Fruit fly (Drosophila melanogaster) ovary, adult (tissue): Measurements from ENCODE around the gene cbt.

ENCODE experiments used
- CG17801 ChIP-seq: fragments of 200-800 bp; optimal IDR thresholded peaks from 2 replicates; lab custom pipeline; 2019; ENCODE audit warnings: missing biosample characterization, mild to moderate bottlenecking, missing genetic modification characterization, moderate library complexity; ENCODE audit not compliant: partially characterized antibody

Gene cbt

dm6 chr2L:479483-480195 lies at the start of gene cbt:
TSS of gene cbt (minus strand) at chr2L:479688.
- TF ChIP-seq CG17801 (GFP tag; lab: Kevin White, UChicago), result peak; percentile 82

- TF ChIP-seq CG17801 (GFP tag; lab: Kevin White, UChicago), result no peak
Observed at dm6 chr2L:527689-528088, 48.2 kb upstream of the cbt start.

dm6 chr2L:526924-527307 lies 47.4 kb upstream of the cbt start:
- TF ChIP-seq CG17801 (GFP tag; lab: Kevin White, UChicago), result no peak

- TF ChIP-seq CG17801 (GFP tag; lab: Kevin White, UChicago), result no peak
Observed at dm6 chr2L:526192-526923, 46.9 kb upstream of the cbt start.

- no peak for TF ChIP-seq CG17801 (GFP tag; lab: Kevin White, UChicago)
Observed at dm6 chr2L:525547-526180, 46.2 kb upstream of the cbt start.

- no peak for TF ChIP-seq CG17801 (GFP tag; lab: Kevin White, UChicago)
Observed at dm6 chr2L:524515-524920, 45.0 kb upstream of the cbt start.

- peak; percentile 36 for TF ChIP-seq CG17801 (GFP tag; lab: Kevin White, UChicago)
Observed at dm6 chr2L:523165-523835, 43.8 kb upstream of the cbt start.

- no peak for TF ChIP-seq CG17801 (GFP tag; lab: Kevin White, UChicago)
Observed at dm6 chr2L:522752-523151, 43.3 kb upstream of the cbt start.

- no peak for TF ChIP-seq CG17801 (GFP tag; lab: Kevin White, UChicago)
Observed at dm6 chr2L:521940-522632, 42.6 kb upstream of the cbt start.

dm6 chr2L:521001-521827 lies 41.7 kb upstream of the cbt start:
- no peak for TF ChIP-seq CG17801 (GFP tag; lab: Kevin White, UChicago)

- TF ChIP-seq CG17801 (GFP tag; lab: Kevin White, UChicago), result peak; percentile 62
Observed at dm6 chr2L:520331-521000, 41.0 kb upstream of the cbt start.

dm6 chr2L:518979-519891 lies 39.7 kb upstream of the cbt start:
- no peak for TF ChIP-seq CG17801 (GFP tag; lab: Kevin White, UChicago)
